Fruit fly (Drosophila melanogaster): Measurements from ENCODE around the gene eIF1A.

Gene eIF1A

dm6 chr3R:18298298-18298899 is 23.9 kb downstream of the eIF1A start (continued):
- TF ChIP-seq Dref (GFP tag; IDR thresholded peaks at IDR 0.05): 0 out of 2 replicates have a peak, but pooled peaks have one; percentile 20
- TF ChIP-seq vnd (GFP tag; IDR thresholded peaks at IDR 0.05; ENCODE audit: partially characterized antibody): no peak
- TF ChIP-seq twi (tag; optimal IDR thresholded peaks at IDR 0.05): no peak
- no peak for TF ChIP-seq crc (GFP tag; optimal IDR thresholded peaks at IDR 0.05)
- TF ChIP-seq Gsc (GFP tag; IDR thresholded peaks at IDR 0.05): no peak
- no peak for TF ChIP-seq CG31224 (GFP tag; IDR thresholded peaks at IDR 0.05)
- no peak for TF ChIP-seq btn (GFP tag; optimal IDR thresholded peaks at IDR 0.05)
- peak; percentile 38 for TF ChIP-seq CG12071 (GFP tag; optimal IDR thresholded peaks at IDR 0.05)
- peak; percentile 74 for TF ChIP-seq seq (GFP tag; IDR thresholded peaks at IDR 0.05)
- no peak for TF ChIP-seq CG10959 (GFP tag; IDR thresholded peaks at IDR 0.05)
- no peak for TF ChIP-seq Taf1 (GFP tag; IDR thresholded peaks at IDR 0.05)
- TF ChIP-seq her (GFP tag; optimal IDR thresholded peaks at IDR 0.05): peak; percentile 38
- TF ChIP-seq odd (GFP tag; optimal IDR thresholded peaks at IDR 0.05): peak; percentile 25
- TF ChIP-seq Deaf1 (tag; optimal IDR thresholded peaks at IDR 0.05): peak; percentile 37
- no peak for TF ChIP-seq Stat92E (GFP tag; optimal IDR thresholded peaks at IDR 0.05)
- peak; percentile 27 for TF ChIP-seq wek (GFP tag; optimal IDR thresholded peaks at IDR 0.05)
- no peak for TF ChIP-seq br (optimal IDR thresholded peaks at IDR 0.05)
- TF ChIP-seq CG15479 (GFP tag; optimal IDR thresholded peaks at IDR 0.05): peak; percentile 53
- TF ChIP-seq peb (GFP tag; IDR thresholded peaks at IDR 0.05): peak; percentile 20; the same call in 1 of the 2 replicates
- TF ChIP-seq aop (GFP tag; IDR thresholded peaks at IDR 0.05): no peak
- peak; percentile 51 for TF ChIP-seq CHES-1-like (GFP tag; optimal IDR thresholded peaks at IDR 0.05)
- no peak for TF ChIP-seq CG7372 (GFP tag; IDR thresholded peaks at IDR 0.05)
- TF ChIP-seq Trl (optimal IDR thresholded peaks at IDR 0.05): peak; percentile 41 to 53
- TF ChIP-seq Trl (GFP tag; optimal IDR thresholded peaks at IDR 0.05): no peak
- TF ChIP-seq Hr39 (optimal IDR thresholded peaks at IDR 0.05): no peak
- no peak for TF ChIP-seq en (GFP tag; optimal IDR thresholded peaks at IDR 0.05)
- no peak for TF ChIP-seq onecut (GFP tag; IDR thresholded peaks at IDR 0.05)
- TF ChIP-seq Elba2 (GFP tag; optimal IDR thresholded peaks at IDR 0.05): no peak
- no peak for TF ChIP-seq danr (GFP tag; IDR thresholded peaks at IDR 0.05)
- TF ChIP-seq cad (GFP tag; optimal IDR thresholded peaks at IDR 0.05): no peak
- TF ChIP-seq stwl (tag; optimal IDR thresholded peaks at IDR 0.05): no peak
- TF ChIP-seq CG15601 (tag; optimal IDR thresholded peaks at IDR 0.05): no peak
- TF ChIP-seq CG17912 (GFP tag; optimal IDR thresholded peaks at IDR 0.05): peak; percentile 49
- no peak for TF ChIP-seq CG14667 (GFP tag; IDR thresholded peaks at IDR 0.05)
- peak; percentile 25 for TF ChIP-seq mam (GFP tag; optimal IDR thresholded peaks at IDR 0.05)
- TF ChIP-seq Med (GFP tag): peak; percentile 92
- no peak for TF ChIP-seq chif (GFP tag; optimal IDR thresholded peaks at IDR 0.05)
- TF ChIP-seq Mes4 (GFP tag; optimal IDR thresholded peaks at IDR 0.05): no peak
- no peak for TF ChIP-seq bigmax (GFP tag; optimal IDR thresholded peaks at IDR 0.05)
- TF ChIP-seq CG14860 (GFP tag; IDR thresholded peaks at IDR 0.05; ENCODE audit: partially characterized antibody): peak; percentile 29; the same call in 1 of the 3 replicates
- no peak for TF ChIP-seq Oaz (GFP tag; IDR thresholded peaks at IDR 0.05)
- no peak for TF ChIP-seq CG16813 (GFP tag; IDR thresholded peaks at IDR 0.05; ENCODE audit: partially characterized antibody)
- no peak for TF ChIP-seq Dp (GFP tag; optimal IDR thresholded peaks at IDR 0.05)
- peak; percentile 17 for TF ChIP-seq Bteb2 (GFP tag; optimal IDR thresholded peaks at IDR 0.05)
- TF ChIP-seq Bgb (GFP tag; IDR thresholded peaks at IDR 0.05; ENCODE audit: partially characterized antibody): peak; percentile 28; the same call in 1 of the 2 replicates
- TF ChIP-seq vvl (GFP tag; IDR thresholded peaks at IDR 0.05): no peak
- TF ChIP-seq gcm2 (GFP tag; optimal IDR thresholded peaks at IDR 0.05): peak; percentile 11
- TF ChIP-seq scrt (GFP tag; optimal IDR thresholded peaks at IDR 0.05): no peak
- peak; percentile 7 for TF ChIP-seq Hey (tag; optimal IDR thresholded peaks at IDR 0.05)
- no peak for TF ChIP-seq CG8765 (GFP tag; IDR thresholded peaks at IDR 0.05)
- TF ChIP-seq CG30431 (GFP tag; optimal IDR thresholded peaks at IDR 0.05): no peak
- peak; percentile 40 for TF ChIP-seq CG33213 (GFP tag; optimal IDR thresholded peaks at IDR 0.05)
- TF ChIP-seq fru (optimal IDR thresholded peaks at IDR 0.05): no peak
